Fruit fly (Drosophila melanogaster): ENCODE results near the gene CG8353.

The CG8353 gene

DNA sequence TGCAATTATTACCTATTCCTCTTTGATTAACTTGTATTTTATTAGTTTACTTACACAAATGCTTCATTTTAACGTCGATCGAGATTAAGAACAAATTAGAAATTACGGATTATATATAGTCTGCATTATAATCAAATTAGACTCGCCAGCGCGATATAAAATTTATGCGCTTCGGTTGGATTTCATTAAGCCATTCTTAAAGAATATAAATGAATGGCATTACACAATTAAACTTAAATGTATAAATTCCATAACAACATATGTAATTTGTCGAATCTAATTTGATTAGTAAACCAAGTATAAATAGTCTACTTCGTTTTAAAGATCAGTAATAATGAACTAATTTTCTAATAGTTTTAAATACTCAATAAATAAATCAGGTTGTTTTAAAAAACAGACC is 27.9 kb downstream of the CG8353 start, which contains the start of gene Spn28F:
Gene Spn28F (minus strand): TSS at position 101 of the 400 bp plus-strand sequence.
- TF ChIP-seq CG17801 (GFP tag; optimal IDR thresholded peaks at IDR 0.05; ENCODE audit: partially characterized antibody), result no peak

DNA sequence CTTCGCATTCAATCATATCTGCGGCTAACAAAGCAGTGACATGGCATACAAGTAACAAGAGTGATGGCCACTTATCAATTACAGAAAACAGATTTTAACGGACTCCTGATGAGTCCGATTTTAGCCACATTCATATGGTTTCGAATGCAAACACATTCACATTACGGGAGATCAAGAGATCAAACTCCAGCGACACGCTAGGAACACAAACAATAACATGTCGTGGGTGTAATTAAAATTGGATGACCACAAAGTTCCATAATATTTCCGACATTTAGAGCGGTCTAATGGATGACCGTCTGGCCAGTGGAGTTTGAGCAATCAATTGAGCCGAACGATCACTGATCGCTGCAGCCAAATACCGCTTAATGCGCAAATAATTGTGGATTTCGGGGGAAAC is 28.3 kb downstream of the CG8353 start, which contains the start of gene CG14277:
Gene CG14277 (plus strand): TSS at position 301 of the 400 bp plus-strand sequence.
- no peak for TF ChIP-seq CG17801 (GFP tag; optimal IDR thresholded peaks at IDR 0.05; ENCODE audit: partially characterized antibody)

DNA sequence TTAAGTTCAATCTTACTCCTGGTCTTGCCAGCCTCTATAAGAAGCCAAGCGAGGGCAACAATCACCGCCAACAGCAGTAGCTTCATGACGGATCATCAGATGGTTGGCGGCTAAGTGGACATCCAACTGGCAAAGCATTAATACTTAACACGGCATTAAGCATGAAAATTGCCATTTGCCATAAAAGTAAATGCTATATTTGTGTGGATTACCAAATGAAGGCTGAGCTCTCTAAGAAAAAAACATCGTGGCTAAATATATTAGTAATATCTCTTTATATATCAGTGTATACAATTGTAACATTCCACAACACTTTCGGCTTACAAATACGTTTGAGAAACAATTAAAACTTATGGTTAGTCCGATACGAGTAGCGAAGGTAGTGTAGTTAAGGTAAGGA is 30.1 kb downstream of the CG8353 start, which contains the start of gene CG43057:
Gene CG43057 (minus strand): TSS at position 101 of the 400 bp plus-strand sequence.
- TF ChIP-seq CG17801 (GFP tag; optimal IDR thresholded peaks at IDR 0.05; ENCODE audit: partially characterized antibody), result no peak

DNA sequence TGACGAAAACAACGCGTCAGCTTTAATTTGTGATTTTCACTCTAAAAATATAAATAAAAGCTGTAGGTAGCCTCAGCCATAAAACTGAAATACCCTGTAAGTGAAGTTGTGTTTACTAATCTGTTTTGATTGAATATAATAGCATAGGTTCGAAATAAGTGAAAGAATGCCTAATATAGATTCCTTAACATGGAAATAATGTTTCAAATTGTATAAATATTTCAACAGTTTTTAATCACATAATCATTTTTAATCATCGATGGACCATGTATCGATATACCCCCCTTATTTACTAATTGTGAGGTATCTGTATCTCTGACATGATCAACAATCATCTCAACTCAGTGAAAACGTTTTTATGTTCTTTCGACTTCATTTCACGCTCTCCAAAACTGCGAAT is 41.6 kb downstream of the CG8353 start:
- TF ChIP-seq CG17801 (GFP tag; optimal IDR thresholded peaks at IDR 0.05; ENCODE audit: partially characterized antibody), result no peak

DNA sequence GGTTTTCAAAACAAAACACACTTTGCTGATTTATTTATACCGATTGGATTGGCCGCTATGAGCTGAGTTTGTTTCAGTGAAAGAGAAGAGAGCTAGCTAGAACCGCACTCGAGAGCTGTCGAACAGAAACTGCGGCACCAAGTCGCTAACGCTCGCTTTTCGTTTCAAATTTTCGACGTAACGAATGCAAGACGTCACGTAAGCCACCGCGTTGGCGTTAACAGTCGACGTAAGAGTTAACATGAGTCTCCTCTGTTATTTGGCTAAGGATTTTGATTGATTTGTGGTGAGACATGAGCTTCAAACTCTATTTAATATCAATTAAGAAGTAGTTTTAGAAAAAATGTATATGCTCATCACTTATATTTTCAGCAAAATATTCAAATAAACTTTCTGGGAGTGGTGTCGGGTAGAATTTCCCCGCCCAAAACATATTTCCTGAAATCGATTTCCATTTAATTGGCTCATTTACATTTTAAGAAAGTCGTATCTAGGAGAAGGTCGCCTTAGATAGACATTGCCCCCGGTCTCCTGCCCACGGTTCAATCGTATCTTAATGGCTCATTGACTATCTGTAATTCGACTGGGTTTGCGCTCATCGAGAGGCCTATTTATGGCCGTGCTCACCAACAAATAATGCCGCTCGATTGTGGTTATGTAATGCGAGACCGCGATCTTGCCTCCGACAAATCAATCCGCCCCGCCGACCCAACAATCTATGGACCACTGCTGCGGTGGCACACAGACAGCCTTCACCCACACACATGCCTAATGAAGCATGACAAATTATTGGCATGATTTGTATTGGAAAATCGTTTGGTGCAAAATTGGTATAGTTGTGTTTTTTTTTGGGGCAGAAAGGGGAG is 43.8 kb downstream of the CG8353 start, which contains the start of gene CG8086:
Gene CG8086 (minus strand): TSS at position 102 of the 866 bp plus-strand sequence.
- no peak for TF ChIP-seq CG17801 (GFP tag; optimal IDR thresholded peaks at IDR 0.05; ENCODE audit: partially characterized antibody)

All from ovary, adult (tissue).